Worm (Caenorhabditis elegans) whole organism, L4/young adult: ENCODE data around the gene C47D12.4.

Source experiments
- W03F9.2 ChIP-seq: fragments of 150-350 bp; optimal IDR thresholded peaks from 2 replicates; lab custom pipeline; 2014; ENCODE audit warnings: missing biosample characterization, missing genetic modification characterization
- dao-5 ChIP-seq: sonication (generic microtip); optimal IDR thresholded peaks from 2 replicates; lab custom pipeline; 2016; ENCODE audit warnings: missing genotype, missing genetic modification characterization, moderate library complexity, missing compliant biosample characterization
- him-1 ChIP-seq: sonication (generic microtip); optimal IDR thresholded peaks from 2 replicates; lab custom pipeline; 2016; ENCODE audit warnings: missing genotype, missing genetic modification reagents, missing genetic modification characterization, missing compliant biosample characterization

DNA sequence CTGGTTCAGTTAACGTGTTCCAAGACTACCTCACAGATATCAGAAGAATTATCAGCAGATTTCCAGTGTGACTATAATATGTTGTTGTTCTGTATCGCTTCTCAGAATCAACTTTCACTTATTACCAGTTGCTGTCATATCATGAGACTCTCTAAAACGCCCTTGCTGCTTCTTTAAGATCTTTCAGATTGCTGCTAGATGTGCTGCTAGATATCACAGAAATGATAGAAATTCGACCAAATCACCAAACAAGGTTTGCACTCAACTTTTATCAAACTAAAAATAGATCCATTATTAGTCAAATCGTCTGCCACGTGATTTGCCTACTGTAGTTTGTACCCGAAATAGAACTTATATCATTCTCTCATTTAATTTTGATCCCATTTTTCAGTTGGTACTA, 37.0 kb upstream of the C47D12.4 start:
- TF ChIP-seq him-1 (no peak), W03F9.2 (tag; lab: Kevin White, UChicago) (no peak), dao-5 (tag; lab: Kevin White, UChicago) (no peak)
